Fruit fly (Drosophila melanogaster): ENCODE results near the gene CG13359.

DNA sequence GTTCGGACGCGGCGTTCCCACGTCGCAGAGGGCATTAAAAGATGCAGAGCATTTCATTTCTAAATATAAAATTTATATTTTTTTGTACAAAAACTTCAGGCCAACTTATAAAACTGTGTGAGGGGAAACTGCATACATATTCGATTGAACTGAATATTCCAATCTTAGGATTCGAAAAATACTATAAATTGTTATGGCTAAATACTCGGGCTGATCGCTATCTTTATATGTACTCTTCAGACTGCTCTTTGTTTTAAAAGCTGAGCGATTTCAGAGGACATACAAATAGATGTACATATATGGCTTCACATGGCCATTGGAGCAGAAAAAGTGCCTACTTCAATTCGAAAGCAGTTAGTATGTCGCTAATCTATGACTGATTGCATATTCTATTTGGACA is at the start of gene CG13359:
- TF ChIP-seq psq (optimal IDR thresholded peaks at IDR 0.05), result no peak
- no peak for TF ChIP-seq Myc (optimal IDR thresholded peaks at IDR 0.05)

Measured in Kc167 (cell line).